Fruit fly (Drosophila melanogaster) whole organism, embryonic: ENCODE data around the gene CG15914.

Experiments used
- Adf1 ChIP-seq: fragments of 200-800 bp; sonication (Bioruptor generic); IDR thresholded peaks from 2 replicates; pipeline ENCODE4 v1.3.6; 2022; ENCODE audit warnings: missing biosample characterization, missing genetic modification characterization
- B-H1 ChIP-seq: fragments of 200-800 bp; sonication (Bioruptor generic); IDR thresholded peaks from 3 replicates; pipeline ENCODE4 v1.3.6; 2022; ENCODE audit warnings: missing biosample characterization, missing genetic modification characterization
- B-H2 ChIP-seq: fragments of 200-800 bp; sonication (Bioruptor generic); optimal IDR thresholded peaks from 2 replicates; lab custom pipeline; 2018; ENCODE audit warnings: missing biosample characterization, mild to moderate bottlenecking, missing genetic modification characterization
- CG10147 ChIP-seq: fragments of 200-800 bp; sonication (Bioruptor generic); optimal IDR thresholded peaks from 2 replicates; lab custom pipeline; 2019; ENCODE audit warnings: missing biosample characterization, mild to moderate bottlenecking, missing genetic modification characterization, moderate library complexity
- CG11696 ChIP-seq: fragments of 200-800 bp; sonication (Bioruptor generic); IDR thresholded peaks from 2 replicates; pipeline ENCODE4 v1.3.6; 2022; ENCODE audit warnings: missing biosample characterization, missing genetic modification characterization
- CG12659 ChIP-seq: fragments of 200-800 bp; sonication (Bioruptor generic); optimal IDR thresholded peaks from 3 replicates; lab custom pipeline; 2017; ENCODE audit warnings: mild to moderate bottlenecking, missing biosample characterization, missing genetic modification reagents, missing genetic modification characterization
- CG12769 ChIP-seq: fragments of 200-800 bp; sonication (Bioruptor generic); optimal IDR thresholded peaks from 2 replicates; lab custom pipeline; 2019; ENCODE audit warnings: missing biosample characterization, mild to moderate bottlenecking, missing genetic modification characterization, moderate library complexity
- CG15696 ChIP-seq: fragments of 200-800 bp; sonication (Bioruptor generic); optimal IDR thresholded peaks from 2 replicates; lab custom pipeline; 2019; ENCODE audit warnings: missing biosample characterization, mild to moderate bottlenecking, missing genetic modification characterization, moderate library complexity
- CG18262 ChIP-seq: fragments of 200-800 bp; optimal IDR thresholded peaks from 3 replicates; lab custom pipeline; 2019; ENCODE audit warnings: missing biosample characterization, mild to moderate bottlenecking, missing genetic modification characterization, moderate library complexity
- CG2129 ChIP-seq: fragments of 200-800 bp; sonication (Bioruptor generic); IDR thresholded peaks from 2 replicates; pipeline ENCODE4 v1.3.6; 2022; ENCODE audit warnings: missing biosample characterization, missing genetic modification characterization; ENCODE audit not compliant: partially characterized antibody
- CG2678 ChIP-seq: fragments of 200-800 bp; sonication (Bioruptor generic); optimal IDR thresholded peaks from 3 replicates; lab custom pipeline; 2019; ENCODE audit warnings: missing biosample characterization, mild to moderate bottlenecking, missing genetic modification characterization, moderate library complexity
- CG6175 ChIP-seq: fragments of 200-800 bp; sonication (Bioruptor generic); IDR thresholded peaks from 3 replicates; pipeline ENCODE4 v1.3.6; 2022; ENCODE audit warnings: missing biosample characterization, missing genetic modification characterization
- CG7271 ChIP-seq: fragments of 200-800 bp; sonication (Bioruptor generic); optimal IDR thresholded peaks from 2 replicates; lab custom pipeline; 2018; ENCODE audit warnings: missing biosample characterization, mild to moderate bottlenecking, missing genetic modification characterization, moderate library complexity
- CG8359 ChIP-seq: fragments of 200-800 bp; sonication (Bioruptor generic); optimal IDR thresholded peaks from 2 replicates; lab custom pipeline; 2017; ENCODE audit warnings: missing biosample characterization, mild to moderate bottlenecking, missing genetic modification characterization, borderline replicate concordance
- CG9215 ChIP-seq: fragments of 200-800 bp; sonication (Bioruptor generic); IDR thresholded peaks from 2 replicates; pipeline ENCODE4 v1.3.6; 2022; ENCODE audit warnings: missing biosample characterization, missing genetic modification characterization
- CG9797 ChIP-seq: fragments of 200-800 bp; sonication (Bioruptor generic); optimal IDR thresholded peaks from 3 replicates; lab custom pipeline; 2018; ENCODE audit warnings: missing biosample characterization, mild to moderate bottlenecking, missing genetic modification characterization
- CTCF ChIP-seq: fragments of 200-800 bp; sonication (Bioruptor generic); optimal IDR thresholded peaks from 2 replicates; lab custom pipeline; 2017; ENCODE audit warnings: missing biosample characterization, mild to moderate bottlenecking, missing genetic modification characterization, moderate library complexity
- Dp ChIP-seq: fragments of 200-800 bp; sonication (Bioruptor generic); optimal IDR thresholded peaks from 2 replicates; lab custom pipeline; 2018; ENCODE audit warnings: missing biosample characterization, mild to moderate bottlenecking, missing genetic modification characterization, moderate library complexity
- Dref ChIP-seq: fragments of 200-800 bp; sonication (Bioruptor generic); IDR thresholded peaks from 2 replicates; pipeline ENCODE4 v1.3.6; 2022; ENCODE audit warnings: missing biosample characterization, missing genetic modification characterization
- E2f2 ChIP-seq: fragments of 200-800 bp; sonication (Bioruptor generic); IDR thresholded peaks from 2 replicates; pipeline ENCODE4 v1.3.6; 2022; ENCODE audit warnings: missing biosample characterization, missing genetic modification characterization
- ERR ChIP-seq: fragments of 200-800 bp; sonication (Bioruptor generic); optimal IDR thresholded peaks from 2 replicates; lab custom pipeline; 2016; ENCODE audit warnings: missing biosample characterization, missing genetic modification characterization
- H15 ChIP-seq: fragments of 200-800 bp; sonication (Bioruptor generic); IDR thresholded peaks from 3 replicates; pipeline ENCODE4 v1.3.6; 2022; ENCODE audit warnings: missing biosample characterization, missing genetic modification characterization
- HLH4C ChIP-seq: fragments of 200-800 bp; sonication (Bioruptor generic); IDR thresholded peaks from 3 replicates; pipeline ENCODE4 v1.3.6; 2022; ENCODE audit warnings: missing biosample characterization, missing genetic modification characterization; ENCODE audit not compliant: partially characterized antibody
- Hr3 ChIP-seq: fragments of 200-800 bp; sonication (Bioruptor generic); optimal IDR thresholded peaks from 3 replicates; lab custom pipeline; 2016; ENCODE audit warnings: missing biosample characterization, missing genetic modification characterization
- Jarid2 ChIP-seq: fragments of 200-800 bp; sonication (Bioruptor generic); optimal IDR thresholded peaks from 3 replicates; lab custom pipeline; 2017; ENCODE audit warnings: mild to moderate bottlenecking, missing biosample characterization, missing genetic modification reagents, missing genetic modification characterization
- Nf-YB ChIP-seq: fragments of 200-800 bp; sonication (Bioruptor generic); optimal IDR thresholded peaks from 3 replicates; lab custom pipeline; 2019; ENCODE audit warnings: missing biosample characterization, mild to moderate bottlenecking, missing genetic modification characterization, moderate library complexity
- Nf-YC ChIP-seq: fragments of 200-800 bp; optimal IDR thresholded peaks from 3 replicates; lab custom pipeline; 2019; ENCODE audit warnings: missing biosample characterization, mild to moderate bottlenecking, missing genetic modification characterization, moderate library complexity
- Sin3A ChIP-seq: fragments of >200 bp; optimal IDR thresholded peaks from 2 replicates; lab custom pipeline; 2018
- Usf ChIP-seq: fragments of 200-800 bp; sonication (Bioruptor generic); optimal IDR thresholded peaks from 2 replicates; lab custom pipeline; 2017; ENCODE audit warnings: missing genotype, missing biosample characterization, missing genetic modification characterization
- aop ChIP-seq: fragments of 200-800 bp; sonication (Bioruptor generic); IDR thresholded peaks from 2 replicates; pipeline ENCODE4 v1.3.6; 2022; ENCODE audit warnings: missing biosample characterization, missing genetic modification characterization
- ap ChIP-seq: fragments of 200-800 bp; sonication (Bioruptor generic); IDR thresholded peaks from 2 replicates; pipeline ENCODE4 v1.3.6; 2022; ENCODE audit warnings: missing biosample characterization, missing genetic modification characterization
- ato ChIP-seq: fragments of 200-800 bp; sonication (Bioruptor generic); IDR thresholded peaks from 2 replicates; pipeline ENCODE4 v1.3.6; 2022; ENCODE audit warnings: missing biosample characterization, missing genetic modification characterization; ENCODE audit not compliant: partially characterized antibody
- bab2 ChIP-seq: fragments of 200-800 bp; sonication (Bioruptor generic); optimal IDR thresholded peaks from 2 replicates; lab custom pipeline; 2016; ENCODE audit warnings: missing biosample characterization, missing genetic modification characterization
- cas ChIP-seq: fragments of 200-800 bp; sonication (Bioruptor generic); IDR thresholded peaks from 2 replicates; pipeline ENCODE4 v1.3.6; 2022; ENCODE audit warnings: missing biosample characterization, missing genetic modification characterization
- dmrt99B ChIP-seq: fragments of 200-800 bp; sonication (Bioruptor generic); optimal IDR thresholded peaks from 2 replicates; lab custom pipeline; 2018; ENCODE audit warnings: missing biosample characterization, mild to moderate bottlenecking, missing genetic modification characterization, moderate library complexity
- en ChIP-seq: fragments of 200-800 bp; sonication (Bioruptor generic); optimal IDR thresholded peaks from 2 replicates; lab custom pipeline; 2016; ENCODE audit warnings: missing biosample characterization, missing genetic modification characterization
- esg ChIP-seq: fragments of 200-800 bp; sonication (Bioruptor generic); conservative IDR thresholded peaks from 2 replicates; pipeline ENCODE4 v1.3.6; 2022; ENCODE audit warnings: missing biosample characterization, missing genetic modification characterization
- her ChIP-seq: fragments of 200-800 bp; sonication (Bioruptor generic); optimal IDR thresholded peaks from 2 replicates; lab custom pipeline; 2016; ENCODE audit warnings: missing biosample characterization, missing genetic modification characterization
- ken ChIP-seq: fragments of 200-800 bp; sonication (Bioruptor generic); IDR thresholded peaks from 3 replicates; pipeline ENCODE4 v1.3.6; 2022; ENCODE audit warnings: missing biosample characterization, missing genetic modification characterization
- pros ChIP-seq: fragments of 200-800 bp; sonication (Bioruptor generic); optimal IDR thresholded peaks from 3 replicates; lab custom pipeline; 2019; ENCODE audit warnings: missing biosample characterization, mild to moderate bottlenecking, missing genetic modification characterization, moderate library complexity
- psq ChIP-seq: fragments of 200-800 bp; sonication (Bioruptor generic); optimal IDR thresholded peaks from 2 replicates; lab custom pipeline; 2017; ENCODE audit warnings: missing biosample characterization, missing genetic modification characterization
- sim ChIP-seq: fragments of 200-800 bp; sonication (Bioruptor generic); IDR thresholded peaks from 2 replicates; pipeline ENCODE4 v1.3.6; 2022; ENCODE audit warnings: missing biosample characterization, missing genetic modification characterization
- slp2 ChIP-seq: fragments of 200-800 bp; sonication (Bioruptor generic); optimal IDR thresholded peaks from 2 replicates; lab custom pipeline; 2016; ENCODE audit warnings: missing biosample characterization, missing genetic modification characterization
- sob ChIP-seq: fragments of 200-800 bp; sonication (Bioruptor generic); IDR thresholded peaks from 2 replicates; pipeline ENCODE4 v1.3.6; 2022; ENCODE audit warnings: missing biosample characterization, missing genetic modification characterization
- tup ChIP-seq: fragments of 200-800 bp; sonication (Bioruptor generic); optimal IDR thresholded peaks from 2 replicates; lab custom pipeline; 2016; ENCODE audit warnings: missing biosample characterization, mild to moderate bottlenecking, missing genetic modification characterization, moderate library complexity
- unpg ChIP-seq: fragments of 200-800 bp; sonication (Bioruptor generic); optimal IDR thresholded peaks from 3 replicates; lab custom pipeline; 2018; ENCODE audit warnings: missing biosample characterization, mild to moderate bottlenecking, missing genetic modification characterization, moderate library complexity
- zen ChIP-seq: fragments of 200-800 bp; sonication (Bioruptor generic); optimal IDR thresholded peaks from 3 replicates; lab custom pipeline; 2018; ENCODE audit warnings: missing biosample characterization, mild to moderate bottlenecking, missing genetic modification characterization, moderate library complexity
- zfh1 ChIP-seq: fragments of 200-800 bp; sonication (Bioruptor generic); IDR thresholded peaks from 3 replicates; pipeline ENCODE4 v1.3.6; 2022; ENCODE audit warnings: missing biosample characterization, missing genetic modification characterization

Gene CG15914

DNA sequence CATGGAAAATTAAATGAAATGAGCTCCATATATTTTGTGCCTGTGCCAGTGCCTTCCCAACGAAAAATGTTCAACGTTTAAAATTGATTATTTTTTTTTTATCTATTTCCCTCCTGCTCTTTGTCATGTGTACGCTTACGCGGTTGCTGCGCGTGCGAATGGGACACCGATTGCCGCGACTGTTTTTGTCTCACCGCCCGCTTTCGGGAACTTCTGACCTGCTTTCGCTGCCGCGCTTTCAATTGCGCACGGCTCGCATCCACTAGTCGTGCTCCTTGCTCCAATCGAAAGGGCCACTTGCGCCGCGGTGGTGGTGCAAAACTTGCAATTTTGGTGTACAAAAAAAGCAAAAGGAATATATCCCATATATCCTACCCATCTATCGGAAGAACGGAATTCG, 7.3 kb downstream of the CG15914 start (continued):
- TF ChIP-seq sim (no peak), CTCF (no peak), CG6175 (GFP tag; lab: Robert Waterston, UW) (no peak), dmrt99B (tag; lab: Kevin White, UChicago) (no peak), zfh1 (0 out of 3 replicates have a peak, but pooled peaks have one; percentile 31), E2f2 (0 out of 2 replicates have a peak, but pooled peaks have one; percentile 25), Nf-YB (GFP tag; lab: Kevin White, UChicago) (no peak), HLH4C (peak; percentile 15; the same call in 1 of the 3 replicates), tup (GFP tag; lab: Kevin White, UChicago) (no peak), en (GFP tag; lab: Kevin White, UChicago) (no peak), CG2678 (tag; lab: Kevin White, UChicago) (peak; percentile 11), cas (GFP tag; lab: Robert Waterston, UW) (no peak), ERR (GFP tag; lab: Kevin White, UChicago) (no peak), B-H2 (GFP tag; lab: Kevin White, UChicago) (no peak), Sin3A (lab: Kevin White, UChicago) (no peak), CG12659 (GFP tag; lab: Kevin White, UChicago) (peak; percentile 77), CG15696 (tag; lab: Kevin White, UChicago) (no peak), CG7271 (no peak), ato (GFP tag; lab: Robert Waterston, UW) (peak; percentile 41; the same call in 1 of the 2 replicates), pros (no peak), CG9215 (GFP tag; lab: Robert Waterston, UW) (no peak), Hr3 (GFP tag; lab: Kevin White, UChicago) (no peak), unpg (GFP tag; lab: Kevin White, UChicago) (peak; percentile 11), ap (GFP tag; lab: Robert Waterston, UW) (no peak), Nf-YC (peak; percentile 73), CG10147 (GFP tag; lab: Kevin White, UChicago) (peak; percentile 26), zen (tag; lab: Kevin White, UChicago) (no peak), psq (GFP tag; lab: Kevin White, UChicago) (no peak), Usf (GFP tag; lab: Kevin White, UChicago) (no peak), B-H1 (GFP tag; lab: Robert Waterston, UW) (no peak), Dref (GFP tag; lab: Robert Waterston, UW) (peak; percentile 37; the same call in 1 of the 2 replicates), Dp (GFP tag; lab: Kevin White, UChicago) (no peak), H15 (GFP tag; lab: Robert Waterston, UW) (no peak), esg (GFP tag; lab: Robert Waterston, UW) (no peak), CG12769 (no peak), aop (GFP tag; lab: Robert Waterston, UW) (no peak), her (GFP tag; lab: Kevin White, UChicago) (no peak), CG18262 (tag; lab: Kevin White, UChicago) (peak; percentile 8), sob (GFP tag; lab: Robert Waterston, UW) (peak; percentile 54; the same call in 1 of the 2 replicates), CG9797 (GFP tag; lab: Kevin White, UChicago) (no peak), CG8359 (no peak), CG2129 (GFP tag; lab: Robert Waterston, UW) (no peak), CG11696 (GFP tag; lab: Robert Waterston, UW) (no peak), slp2 (no peak), Jarid2 (no peak), ken (GFP tag; lab: Robert Waterston, UW) (no peak), Adf1 (GFP tag; lab: Robert Waterston, UW) (peak; percentile 69), bab2 (GFP tag; lab: Kevin White, UChicago) (no peak)
